Worm (Caenorhabditis elegans) whole organism, late embryonic: ENCODE measurements around the gene ufc-1.

Source experiments
- ceh-2 ChIP-seq: sonication (generic microtip); optimal IDR thresholded peaks from 2 replicates; lab custom pipeline; 2016; ENCODE audit warnings: missing genotype, missing genetic modification characterization, missing compliant biosample characterization
- lin-11 ChIP-seq: fragments of 200-800 bp; sonication (Bioruptor generic); optimal IDR thresholded peaks from 2 replicates; lab custom pipeline; 2018; ENCODE audit warnings: mild to moderate bottlenecking, missing genetic modification characterization, missing compliant biosample characterization

- TF ChIP-seq ceh-2 (no peak), lin-11 (no peak)
These were observed 3.4 kb upstream of the ufc-1 start for ce11 chrIII:9327910-9328309.
